Fruit fly (Drosophila melanogaster) whole organism, larva: ENCODE results near the gene Or30a.

Experiments used
- noc ChIP-seq: fragments of 200-800 bp; sonication (Bioruptor generic); optimal IDR thresholded peaks from 3 replicates; lab custom pipeline; 2019; ENCODE audit warnings: missing biosample characterization, mild to moderate bottlenecking, missing genetic modification characterization, moderate library complexity

Or30a gene

DNA sequence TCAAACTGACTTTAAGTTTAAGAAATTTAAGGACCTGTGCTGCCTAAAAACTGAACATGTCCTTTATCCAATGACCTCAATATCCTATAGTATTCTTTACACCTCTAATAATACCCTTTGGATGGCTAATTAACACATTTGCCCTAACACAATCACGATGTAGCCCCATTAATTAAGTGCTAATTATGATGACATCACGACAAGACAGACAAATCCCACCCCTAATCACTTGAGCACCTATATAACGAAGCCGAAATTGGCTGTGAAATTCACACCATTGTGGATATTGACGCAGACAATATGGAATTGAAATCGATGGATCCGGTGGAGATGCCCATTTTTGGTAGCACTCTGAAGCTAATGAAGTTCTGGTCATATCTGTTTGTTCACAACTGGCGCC is at the start of gene Or30a:
Gene Or30a (plus strand): TSS at position 301 of the 400 bp plus-strand sequence.
- no peak for TF ChIP-seq noc (tag; lab: Kevin White, UChicago)

DNA sequence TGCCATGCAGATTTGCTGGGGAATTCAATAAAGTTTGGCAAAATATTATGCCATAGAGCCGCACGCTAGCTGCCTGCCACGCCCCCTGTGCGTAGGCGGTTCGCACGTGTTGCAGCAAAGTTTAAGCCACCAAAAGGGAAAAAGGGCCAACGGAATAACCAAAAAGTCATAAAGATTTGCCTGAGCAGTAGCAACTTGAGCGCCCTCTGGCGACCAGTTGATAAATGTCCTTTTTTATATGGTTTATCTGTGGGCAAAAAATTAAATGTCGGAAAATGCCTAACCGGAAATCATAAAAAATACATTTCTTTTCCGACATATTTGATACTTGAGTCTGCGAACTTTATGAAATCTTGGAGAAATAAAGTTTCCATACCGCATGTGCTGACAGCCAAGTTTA is 44.5 kb upstream of the Or30a start:
- TF ChIP-seq noc (tag; lab: Kevin White, UChicago): no peak

DNA sequence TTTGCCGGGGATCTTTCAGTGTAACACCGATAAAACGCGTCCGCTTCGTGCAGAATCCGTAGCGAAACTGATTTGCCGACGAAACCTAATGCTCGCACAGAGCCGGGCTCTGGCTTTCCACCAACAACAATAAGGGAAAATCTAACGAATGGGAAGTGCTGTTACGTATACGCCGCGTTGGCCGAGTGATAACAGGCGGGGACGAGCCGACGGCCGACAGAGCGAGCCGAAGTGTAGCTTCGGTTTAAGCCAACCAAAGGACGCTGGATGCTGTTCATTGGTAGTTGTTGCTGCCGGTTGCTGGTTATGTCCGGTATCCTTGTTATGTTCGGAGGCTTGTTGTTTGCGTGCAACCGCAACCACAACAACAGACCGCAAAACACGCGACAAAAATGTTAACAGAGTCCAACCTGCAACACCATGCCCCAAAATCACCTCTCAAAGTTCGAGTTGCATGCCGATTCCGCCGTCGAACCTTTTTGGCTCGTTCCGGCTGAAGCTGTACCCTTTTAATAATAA is 40.5 kb upstream of the Or30a start, which contains the start of gene DIP-zeta:
Gene DIP-zeta (minus strand): TSS at position 71 of the 519 bp plus-strand sequence.
- TF ChIP-seq noc (tag; lab: Kevin White, UChicago): no peak

DNA sequence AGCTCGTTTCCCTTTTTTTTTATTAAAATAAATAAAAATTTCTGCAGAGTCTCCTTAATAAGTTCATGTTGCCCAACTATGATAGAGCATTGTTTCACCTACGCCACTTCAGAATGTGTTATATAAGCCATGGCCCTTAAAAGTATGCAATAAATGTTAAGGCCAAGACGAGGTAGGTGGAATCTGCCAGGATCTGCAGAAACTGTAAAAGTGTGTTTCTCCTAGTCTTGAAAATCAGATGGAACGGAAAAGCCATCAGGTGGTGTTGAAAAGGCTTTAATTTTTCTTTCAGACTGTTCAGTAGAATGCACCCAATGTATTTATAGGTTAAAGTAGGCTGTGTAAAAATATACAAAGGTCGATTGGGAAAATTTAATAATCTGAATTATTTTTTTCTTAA is 34.8 kb upstream of the Or30a start, which contains the start of gene CG12439:
Gene CG12439 (plus strand): TSS at position 301 of the 400 bp plus-strand sequence.
- TF ChIP-seq noc (tag; lab: Kevin White, UChicago): no peak

DNA sequence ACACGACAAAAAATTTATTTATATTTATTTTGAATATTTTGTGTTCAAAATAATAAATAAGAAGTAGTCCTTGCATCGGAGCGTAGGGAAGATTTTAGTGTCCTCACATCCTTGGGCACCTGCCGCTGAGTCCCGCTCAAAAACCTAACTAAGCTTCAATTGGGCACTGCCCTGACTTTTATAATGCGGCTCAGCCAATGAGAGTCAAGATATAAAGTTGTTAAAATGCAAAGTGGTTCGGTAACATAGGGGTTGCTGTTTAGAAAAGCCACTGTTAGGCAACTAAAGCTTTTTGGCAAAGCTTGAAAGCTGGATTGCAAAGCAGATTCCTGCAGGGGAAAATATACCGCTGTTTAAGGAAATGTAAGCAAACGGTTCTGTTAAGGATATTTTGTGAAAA is 28.9 kb upstream of the Or30a start:
- TF ChIP-seq noc (tag; lab: Kevin White, UChicago): no peak

DNA sequence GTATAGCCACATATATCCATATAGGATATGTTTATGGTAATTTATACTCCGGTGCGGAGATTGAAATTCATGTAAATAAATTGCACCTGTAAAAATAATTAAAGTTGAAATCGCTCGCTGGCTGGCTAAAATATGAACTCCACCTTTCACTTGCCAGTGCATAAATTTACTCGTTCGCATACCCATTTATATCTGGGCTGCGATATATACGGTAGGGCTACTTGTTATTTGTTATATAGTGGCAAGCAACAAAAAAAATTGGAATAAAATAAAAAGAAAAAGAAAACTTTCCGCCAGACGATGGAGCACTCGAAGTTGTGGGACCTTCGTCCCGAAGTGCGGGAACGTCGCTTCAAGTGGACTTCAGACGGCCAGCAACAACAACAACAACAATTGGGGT is 27.8 kb upstream of the Or30a start, which contains the start of gene Toll-4:
Gene Toll-4 (plus strand): TSS at position 301 of the 400 bp plus-strand sequence.
- TF ChIP-seq noc (tag; lab: Kevin White, UChicago): no peak

DNA sequence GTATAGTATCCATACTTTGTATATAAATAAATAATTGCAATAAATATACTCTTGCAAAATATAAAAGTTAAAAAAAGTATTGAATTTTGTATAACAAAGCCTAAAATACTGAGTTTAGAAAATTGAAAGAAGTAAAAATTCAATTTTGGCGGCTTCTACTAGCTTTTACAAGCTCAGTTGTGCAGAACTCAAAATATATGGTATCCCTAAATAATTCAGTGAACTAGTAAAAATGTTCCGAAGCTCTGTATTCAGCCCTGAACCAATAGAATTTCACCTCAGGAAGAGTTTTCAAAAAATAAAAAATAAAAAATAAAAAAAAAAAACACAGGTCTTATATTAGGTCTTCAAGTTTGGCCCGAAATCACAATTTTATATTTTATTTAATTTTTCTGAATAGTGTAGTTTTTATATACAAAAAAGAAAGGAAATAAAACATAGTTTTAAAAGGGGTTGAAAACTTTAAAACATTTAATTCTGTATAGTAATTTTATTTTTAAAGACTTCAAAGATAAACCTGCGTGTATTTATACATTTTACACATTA is 22.0 kb upstream of the Or30a start:
- no peak for TF ChIP-seq noc (tag; lab: Kevin White, UChicago)

DNA sequence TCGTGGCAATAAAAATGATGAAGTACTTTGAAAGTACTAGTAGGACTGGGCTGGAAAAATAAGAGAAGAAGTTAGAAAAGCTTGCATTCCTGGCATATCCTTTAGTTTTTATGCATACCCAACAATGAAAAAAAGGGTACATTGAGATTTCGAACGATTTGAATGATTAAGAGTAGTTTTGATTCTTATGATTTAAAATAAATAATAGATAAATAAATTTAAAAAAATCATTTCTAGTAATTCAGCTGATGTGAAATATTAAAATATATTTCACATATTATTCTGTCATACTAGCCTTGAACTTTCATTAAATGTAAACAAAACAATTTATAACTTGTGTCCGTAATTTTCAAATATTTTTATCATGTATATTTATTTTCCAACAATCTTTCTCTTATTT is 14.4 kb upstream of the Or30a start, which contains the start of gene CG31609:
Gene CG31609 (plus strand): TSS at position 301 of the 400 bp plus-strand sequence.
- no peak for TF ChIP-seq noc (tag; lab: Kevin White, UChicago)

DNA sequence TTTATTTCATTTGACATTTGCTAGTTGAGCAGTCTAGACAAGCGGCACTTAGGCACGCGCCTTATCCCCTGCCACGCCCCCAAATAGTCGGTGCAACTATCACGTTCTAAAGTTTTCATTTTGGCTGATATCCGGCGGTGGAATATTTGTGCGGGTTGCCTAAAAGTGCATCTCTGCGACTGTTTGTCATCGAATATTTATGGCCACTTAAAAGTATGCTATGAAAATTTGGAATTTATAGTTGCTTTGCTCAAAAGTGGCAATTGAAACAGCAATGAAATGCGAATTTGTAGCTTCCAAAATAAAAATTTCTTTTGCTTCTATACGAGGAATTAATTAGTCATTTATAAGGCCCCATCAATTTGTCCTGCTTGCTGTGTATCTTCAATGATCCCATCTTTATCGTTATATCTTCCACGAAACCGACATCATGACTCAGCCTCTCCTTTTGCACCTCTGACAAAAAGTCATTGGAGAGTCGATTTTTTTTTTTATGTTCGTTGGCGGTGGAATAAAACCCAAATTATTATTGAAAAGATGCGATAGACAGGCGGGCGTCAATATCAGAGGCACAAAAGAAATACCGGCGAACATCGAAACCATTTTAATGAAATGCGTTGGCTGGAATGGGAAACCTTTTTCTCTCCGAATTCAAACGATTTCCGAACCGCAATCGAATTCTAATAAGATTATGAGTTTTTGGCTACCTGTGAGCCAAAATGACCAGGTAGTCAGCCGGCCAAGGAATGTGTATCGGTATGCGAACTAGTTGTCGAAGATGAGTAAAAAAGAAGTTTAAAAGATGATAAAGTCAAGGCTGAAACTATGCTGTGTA is 9.1 kb downstream of the Or30a start:
- TF ChIP-seq noc (tag; lab: Kevin White, UChicago): no peak

DNA sequence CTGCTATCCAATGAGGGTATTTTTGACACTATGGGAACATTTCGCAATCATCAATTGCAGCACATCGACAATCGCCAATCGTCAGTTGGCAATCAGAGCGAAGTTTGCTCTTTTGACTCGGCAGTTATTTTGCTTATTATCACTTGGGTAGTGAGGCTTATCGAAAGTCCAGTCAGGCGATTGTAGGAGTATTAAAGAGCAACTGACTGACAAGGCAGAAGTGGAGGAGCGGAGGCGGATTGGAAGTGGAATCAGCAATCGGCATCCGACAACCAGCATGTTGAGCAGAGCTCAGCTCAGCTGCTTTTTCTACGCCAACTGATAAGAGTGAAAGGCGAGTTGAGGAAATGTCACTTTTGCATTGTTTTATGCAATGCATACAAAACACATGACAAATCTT is 10.8 kb downstream of the Or30a start:
- no peak for TF ChIP-seq noc (tag; lab: Kevin White, UChicago)

DNA sequence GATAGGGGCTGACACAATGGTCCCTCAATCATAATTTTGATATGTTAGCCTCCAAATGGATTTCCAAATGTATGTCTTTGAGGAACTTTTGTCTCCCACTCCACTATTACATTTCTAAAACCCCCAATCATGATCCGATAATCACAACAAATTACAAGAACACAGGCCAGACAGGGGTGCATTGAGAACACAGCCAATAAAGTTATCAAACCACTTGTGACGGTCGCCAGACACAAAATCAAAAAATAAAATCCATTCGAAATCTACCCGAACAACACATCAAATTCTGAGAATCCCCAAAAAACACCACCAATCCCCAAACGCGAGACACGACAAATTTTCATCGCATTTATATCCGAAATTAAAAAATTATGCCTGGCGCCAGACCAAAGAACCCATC is 12.1 kb downstream of the Or30a start:
- no peak for TF ChIP-seq noc (tag; lab: Kevin White, UChicago)

DNA sequence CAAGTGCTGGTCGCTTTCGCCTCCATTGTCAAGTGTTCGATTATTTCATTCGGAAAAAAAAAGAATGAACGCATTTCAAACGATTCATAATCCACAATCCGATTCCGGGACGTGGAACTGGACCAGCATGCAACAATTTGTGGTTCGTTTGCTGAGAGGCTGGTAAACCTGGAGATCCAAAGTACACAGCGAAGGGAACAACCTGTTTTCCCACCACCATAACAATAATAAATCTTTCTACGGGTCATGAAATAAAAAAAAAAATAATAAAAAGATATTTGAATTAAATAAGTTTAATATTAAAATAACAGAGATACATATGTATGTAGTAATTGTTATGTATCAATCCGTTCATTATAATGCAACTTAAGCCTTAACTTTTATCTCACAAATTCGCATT is 12.8 kb downstream of the Or30a start:
- no peak for TF ChIP-seq noc (tag; lab: Kevin White, UChicago)

DNA sequence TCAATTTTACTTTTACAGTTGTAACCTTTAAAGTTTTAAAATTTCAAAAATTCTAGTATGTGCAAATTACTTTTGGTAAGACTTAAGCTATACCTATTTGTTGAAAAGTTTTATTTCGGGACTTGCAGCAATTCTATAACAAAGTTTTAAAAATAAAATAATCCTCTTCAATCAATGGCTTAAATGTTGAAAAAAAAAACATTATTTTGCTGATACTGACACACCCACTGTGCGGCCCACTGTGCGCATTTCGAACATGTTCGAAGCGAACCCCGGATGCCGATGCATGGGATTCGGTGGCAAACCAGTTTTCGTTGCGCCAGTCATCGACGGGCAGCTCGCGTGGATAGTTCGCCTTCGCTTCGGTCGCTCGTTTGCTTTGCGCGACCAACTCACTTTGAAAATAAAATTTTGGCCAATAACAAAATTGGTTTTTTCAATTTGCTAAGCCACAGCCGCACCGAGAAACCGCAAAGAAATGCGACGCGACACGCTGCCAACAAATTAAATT is 13.9 kb downstream of the Or30a start, which contains the start of gene CG32982:
Gene CG32982 (plus strand): TSS at position 320 of the 511 bp plus-strand sequence.
- peak; percentile 72 for TF ChIP-seq noc (tag; lab: Kevin White, UChicago)

DNA sequence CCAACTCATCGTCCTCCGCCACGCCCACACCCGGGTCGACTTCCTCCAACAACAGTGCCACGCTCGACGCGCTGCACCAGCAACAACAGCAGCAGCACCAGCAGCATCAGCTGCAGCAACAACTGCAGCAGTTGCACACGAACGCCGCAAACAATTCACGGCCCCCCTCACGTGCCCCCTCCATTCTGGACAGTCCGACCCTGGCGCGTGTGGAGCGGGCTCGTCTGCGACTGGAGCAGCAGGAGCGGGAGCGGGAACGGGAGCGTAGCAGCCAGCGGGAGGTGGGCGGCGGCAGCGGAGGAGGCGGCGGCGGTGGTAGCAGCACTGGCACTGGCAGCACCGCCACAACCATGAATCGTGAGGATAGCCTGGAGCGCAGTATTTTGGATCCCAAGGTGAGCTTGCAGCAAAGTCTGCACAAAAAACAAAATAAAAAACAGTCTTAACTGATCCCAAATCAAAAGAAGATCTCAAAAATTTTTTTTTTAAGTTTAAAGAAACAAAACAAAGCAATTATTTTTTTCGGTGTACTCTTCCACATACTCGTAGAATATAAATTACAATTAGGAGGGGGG is 15.5 kb downstream of the Or30a start:
- TF ChIP-seq noc (tag; lab: Kevin White, UChicago): no peak

DNA sequence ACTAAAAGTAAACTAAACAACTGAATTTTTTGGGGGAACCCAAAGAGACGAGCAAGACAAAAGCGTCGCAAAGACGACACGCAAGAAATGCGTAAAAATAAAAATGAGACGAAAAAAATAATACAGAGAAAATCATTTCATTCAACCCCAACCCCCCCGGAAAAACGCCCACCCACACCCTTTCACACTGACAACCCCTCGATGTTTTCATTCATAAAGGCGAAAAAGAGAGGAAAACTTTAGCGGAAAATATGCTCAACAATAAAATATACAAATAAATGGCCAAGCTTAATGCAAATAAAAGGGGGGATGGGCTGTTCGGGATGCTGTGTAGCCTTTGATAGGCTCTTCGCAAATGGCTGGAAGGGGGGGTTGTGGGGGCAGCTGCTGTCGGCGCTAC is 19.3 kb downstream of the Or30a start:
- TF ChIP-seq noc (tag; lab: Kevin White, UChicago): no peak

DNA sequence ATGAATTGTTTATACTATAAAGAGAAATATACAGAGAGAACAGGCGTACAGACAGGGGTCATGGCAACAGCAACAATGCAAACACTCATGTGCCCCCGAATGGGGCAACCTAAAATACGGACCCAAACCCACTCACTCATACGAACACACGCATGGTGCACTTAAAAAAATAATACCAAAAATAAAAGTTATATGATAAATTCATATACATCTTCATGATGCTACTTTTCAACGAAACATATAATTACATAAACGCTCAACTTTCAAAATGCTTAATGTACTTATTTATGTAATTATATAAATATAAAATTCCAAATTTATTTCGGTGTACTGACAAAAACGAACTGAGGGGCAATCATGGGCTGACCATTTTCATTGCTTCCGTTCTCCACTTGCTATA is 21.6 kb downstream of the Or30a start:
- no peak for TF ChIP-seq noc (tag; lab: Kevin White, UChicago)
